Fruit fly (Drosophila melanogaster): Measurements from ENCODE around the gene CG5877.

The CG5877 gene

DNA sequence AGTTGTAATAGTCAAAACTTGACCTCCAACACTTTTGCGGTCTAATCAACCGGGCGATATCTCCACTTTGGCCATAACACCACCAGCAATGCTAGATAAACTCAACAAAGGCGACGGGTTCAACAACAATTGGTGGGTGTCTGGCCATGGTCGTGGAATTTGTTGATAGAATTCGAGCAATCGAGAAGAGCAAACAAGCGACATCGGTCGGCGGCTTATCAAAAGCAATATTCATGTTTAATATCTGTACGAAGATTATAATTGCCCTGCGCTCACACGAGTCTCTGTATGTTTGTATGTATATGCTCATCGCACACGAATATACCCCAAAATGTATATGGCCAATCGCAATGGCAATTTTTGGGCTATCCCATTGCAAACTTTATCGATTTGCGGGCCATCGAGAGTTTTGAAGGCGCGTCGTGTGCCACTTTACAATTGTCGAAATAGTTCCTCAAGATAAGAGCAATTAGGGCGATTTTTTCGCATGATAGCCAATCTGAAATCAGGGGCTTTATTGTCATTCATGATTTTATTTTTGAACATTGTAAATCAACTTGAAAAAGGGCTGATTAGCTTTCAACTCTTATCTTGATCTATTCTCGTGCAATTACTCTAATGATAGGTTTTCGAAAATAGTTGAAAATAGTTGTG, 14.8 kb downstream of the CG5877 start:
- TF ChIP-seq Hey (tag; optimal IDR thresholded peaks at IDR 0.05) (peak; percentile 10), CG18599 (GFP tag; optimal IDR thresholded peaks at IDR 0.05) (no peak), Mes4 (GFP tag; optimal IDR thresholded peaks at IDR 0.05) (no peak), CG12769 (tag; optimal IDR thresholded peaks at IDR 0.05) (peak; percentile 3), pum (GFP tag; optimal IDR thresholded peaks at IDR 0.05) (no peak), CG34376 (GFP tag; optimal IDR thresholded peaks at IDR 0.05) (peak; percentile 43), lov (optimal IDR thresholded peaks at IDR 0.05) (no peak), lov (GFP tag; IDR thresholded peaks at IDR 0.05) (no peak), sd (tag; optimal IDR thresholded peaks at IDR 0.05) (peak; percentile 87), CG8388 (GFP tag; optimal IDR thresholded peaks at IDR 0.05) (no peak), Fer1 (GFP tag; optimal IDR thresholded peaks at IDR 0.05) (peak; percentile 27), Hmx (GFP tag; optimal IDR thresholded peaks at IDR 0.05) (no peak), sug (tag; optimal IDR thresholded peaks at IDR 0.05) (peak; percentile 98), danr (GFP tag; IDR thresholded peaks at IDR 0.05) (no peak), CG6683 (GFP tag; optimal IDR thresholded peaks at IDR 0.05) (no peak), grn (GFP tag; optimal IDR thresholded peaks at IDR 0.05) (peak; percentile 55), luna (GFP tag; optimal IDR thresholded peaks at IDR 0.05) (no peak), B-H2 (GFP tag; optimal IDR thresholded peaks at IDR 0.05) (no peak), Myb (GFP tag; optimal IDR thresholded peaks at IDR 0.05) (no peak), CG2889 (GFP tag; IDR thresholded peaks at IDR 0.05) (no peak), Adf1 (GFP tag; IDR thresholded peaks at IDR 0.05) (peak; percentile 12; the same call in 1 of the 2 replicates), CG30431 (GFP tag; optimal IDR thresholded peaks at IDR 0.05) (no peak), Jarid2 (GFP tag; optimal IDR thresholded peaks at IDR 0.05) (no peak), sob (GFP tag; IDR thresholded peaks at IDR 0.05) (0 out of 2 replicates have a peak, but pooled peaks have one; percentile 20), Hmr (GFP tag; optimal IDR thresholded peaks at IDR 0.05) (peak; percentile 9), CG12299 (tag; optimal IDR thresholded peaks at IDR 0.05) (no peak), gce (GFP tag; IDR thresholded peaks at IDR 0.05) (peak; percentile 41; the same call in 1 of the 3 replicates), CG4360 (GFP tag; IDR thresholded peaks at IDR 0.05) (no peak), ftz-f1 (GFP tag; optimal IDR thresholded peaks at IDR 0.05) (peak; percentile 26), CG4854 (GFP tag; optimal IDR thresholded peaks at IDR 0.05) (no peak), Dek (tag; optimal IDR thresholded peaks at IDR 0.05) (no peak), Med (GFP tag) (peak; percentile 46), pan (optimal IDR thresholded peaks at IDR 0.05) (no peak), pan (GFP tag; optimal IDR thresholded peaks at IDR 0.05 in 1 of 2, IDR thresholded peaks at IDR 0.05 in 1 of 2) (peak in 1 of 2 experiments; percentile 12), sens (GFP tag) (no peak), mirr (GFP tag; optimal IDR thresholded peaks at IDR 0.05) (peak; percentile 77), CG10431 (GFP tag; optimal IDR thresholded peaks at IDR 0.05) (no peak), exex (tag; optimal IDR thresholded peaks at IDR 0.05) (peak; percentile 69), az2 (GFP tag; optimal IDR thresholded peaks at IDR 0.05) (no peak), Hr78 (GFP tag; optimal IDR thresholded peaks at IDR 0.05) (peak in 1 of 2 experiments; percentile 47), caup (GFP tag; optimal IDR thresholded peaks at IDR 0.05; ENCODE audit: severe bottlenecking) (peak; percentile 20), CG11723 (GFP tag; optimal IDR thresholded peaks at IDR 0.05) (no peak), CG13296 (GFP tag; optimal IDR thresholded peaks at IDR 0.05) (peak; percentile 36), CG9932 (GFP tag; IDR thresholded peaks at IDR 0.05) (no peak), CG2678 (tag; optimal IDR thresholded peaks at IDR 0.05) (peak; percentile 8), sisA (GFP tag; IDR thresholded peaks at IDR 0.05) (no peak), shn (GFP tag; optimal IDR thresholded peaks at IDR 0.05) (no peak), CG13894 (tag; optimal IDR thresholded peaks at IDR 0.05) (peak; percentile 15), wor (GFP tag; IDR thresholded peaks at IDR 0.05) (no peak), CG3847 (GFP tag; IDR thresholded peaks at IDR 0.05) (no peak), CG2120 (GFP tag; optimal IDR thresholded peaks at IDR 0.05) (no peak)

Measured in whole organism, embryonic.